Fruit fly (Drosophila melanogaster) whole organism, embryonic: ENCODE results near the gene Gs2.

Experiments
- CG11247 ChIP-seq: fragments of 200-800 bp; sonication (Bioruptor generic); IDR thresholded peaks from 2 replicates; pipeline ENCODE4 v1.3.6; 2022; ENCODE audit warnings: missing biosample characterization, missing genetic modification characterization
- CG11723 ChIP-seq: fragments of 200-800 bp; sonication (Bioruptor generic); optimal IDR thresholded peaks from 2 replicates; lab custom pipeline; 2017; ENCODE audit warnings: missing biosample characterization, mild to moderate bottlenecking, missing genetic modification characterization
- CG12071 ChIP-seq: fragments of 200-800 bp; sonication (Bioruptor generic); optimal IDR thresholded peaks from 3 replicates; lab custom pipeline; 2018; ENCODE audit warnings: missing biosample characterization, mild to moderate bottlenecking, missing genetic modification characterization
- CG12391 ChIP-seq: fragments of 200-800 bp; sonication (Bioruptor generic); optimal IDR thresholded peaks from 3 replicates; lab custom pipeline; 2018; ENCODE audit warnings: missing biosample characterization, mild to moderate bottlenecking, missing genetic modification characterization, moderate library complexity
- CG14860 ChIP-seq: fragments of 200-800 bp; sonication (Bioruptor generic); IDR thresholded peaks from 3 replicates; pipeline ENCODE4 v1.3.6; 2022; ENCODE audit warnings: missing biosample characterization, missing genetic modification characterization; ENCODE audit not compliant: partially characterized antibody
- CG1529 ChIP-seq: fragments of 200-800 bp; sonication (Bioruptor generic); optimal IDR thresholded peaks from 3 replicates; lab custom pipeline; 2018; ENCODE audit warnings: missing biosample characterization, missing genetic modification characterization
- CG15601 ChIP-seq: fragments of 200-800 bp; sonication (Bioruptor generic); optimal IDR thresholded peaks from 3 replicates; lab custom pipeline; 2019; ENCODE audit warnings: missing biosample characterization, mild to moderate bottlenecking, missing genetic modification characterization, moderate library complexity
- CG17612 ChIP-seq: fragments of 200-800 bp; sonication (Bioruptor generic); IDR thresholded peaks from 2 replicates; pipeline ENCODE4 v1.3.6; 2022; ENCODE audit warnings: missing biosample characterization, missing genetic modification characterization
- CG18262 ChIP-seq: fragments of 200-800 bp; optimal IDR thresholded peaks from 3 replicates; lab custom pipeline; 2019; ENCODE audit warnings: missing biosample characterization, mild to moderate bottlenecking, missing genetic modification characterization, moderate library complexity
- CG18599 ChIP-seq: fragments of 200-800 bp; sonication (Bioruptor generic); optimal IDR thresholded peaks from 3 replicates; lab custom pipeline; 2017; ENCODE audit warnings: missing biosample characterization, missing genetic modification characterization, mild to moderate bottlenecking, moderate library complexity, missing genetic modification reagents
- CG2889 ChIP-seq: fragments of 200-800 bp; sonication (Bioruptor generic); IDR thresholded peaks from 3 replicates; pipeline ENCODE4 v1.3.6; 2022; ENCODE audit warnings: missing biosample characterization, missing genetic modification characterization
- CG3281 ChIP-seq: fragments of 200-800 bp; sonication (Bioruptor generic); optimal IDR thresholded peaks from 3 replicates; lab custom pipeline; 2017; ENCODE audit warnings: missing biosample characterization, mild to moderate bottlenecking, missing genetic modification characterization
- CG3407 ChIP-seq: fragments of 200-800 bp; sonication (Bioruptor generic); optimal IDR thresholded peaks from 2 replicates; lab custom pipeline; 2018; ENCODE audit warnings: missing biosample characterization, mild to moderate bottlenecking, missing genetic modification characterization
- CG4360 ChIP-seq: fragments of 200-800 bp; sonication (Bioruptor generic); IDR thresholded peaks from 2 replicates; pipeline ENCODE4 v1.3.6; 2022; ENCODE audit warnings: missing biosample characterization, missing genetic modification characterization
- CG4820 ChIP-seq: fragments of 200-800 bp; sonication (Bioruptor generic); optimal IDR thresholded peaks from 3 replicates; lab custom pipeline; 2016; ENCODE audit warnings: missing biosample characterization, missing genetic modification characterization
- CG5245 ChIP-seq: fragments of 200-800 bp; sonication (Bioruptor generic); optimal IDR thresholded peaks from 3 replicates; lab custom pipeline; 2016; ENCODE audit warnings: missing biosample characterization, missing genetic modification characterization
- CG7928 ChIP-seq: fragments of 200-800 bp; sonication (Bioruptor generic); optimal IDR thresholded peaks from 2 replicates; lab custom pipeline; 2017; ENCODE audit warnings: missing biosample characterization, mild to moderate bottlenecking, missing genetic modification characterization
- CG7987 ChIP-seq: fragments of 200-800 bp; sonication (Bioruptor generic); optimal IDR thresholded peaks from 2 replicates; lab custom pipeline; 2018; ENCODE audit warnings: missing biosample characterization, mild to moderate bottlenecking, missing genetic modification characterization, moderate library complexity
- CG8359 ChIP-seq: fragments of 200-800 bp; sonication (Bioruptor generic); optimal IDR thresholded peaks from 2 replicates; lab custom pipeline; 2017; ENCODE audit warnings: missing biosample characterization, mild to moderate bottlenecking, missing genetic modification characterization, borderline replicate concordance
- CG9215 ChIP-seq: fragments of 200-800 bp; sonication (Bioruptor generic); IDR thresholded peaks from 2 replicates; pipeline ENCODE4 v1.3.6; 2022; ENCODE audit warnings: missing biosample characterization, missing genetic modification characterization
- CG9727 ChIP-seq: fragments of 200-800 bp; sonication (Bioruptor generic); optimal IDR thresholded peaks from 3 replicates; lab custom pipeline; 2017; ENCODE audit warnings: missing biosample characterization, mild to moderate bottlenecking, missing genetic modification characterization
- CHES-1-like ChIP-seq: fragments of 200-800 bp; sonication (Bioruptor generic); optimal IDR thresholded peaks from 2 replicates; lab custom pipeline; 2016; ENCODE audit warnings: missing biosample characterization, missing genetic modification characterization
- CTCF ChIP-seq: fragments of 200-800 bp; sonication (Bioruptor generic); optimal IDR thresholded peaks from 2 replicates; lab custom pipeline; 2017; ENCODE audit warnings: missing biosample characterization, mild to moderate bottlenecking, missing genetic modification characterization, moderate library complexity
- Doc2 ChIP-seq: fragments of 200-800 bp; sonication (Bioruptor generic); IDR thresholded peaks from 2 replicates; pipeline ENCODE4 v1.3.6; 2022; ENCODE audit warnings: missing biosample characterization, missing genetic modification characterization
- E2f2 ChIP-seq: fragments of 200-800 bp; sonication (Bioruptor generic); IDR thresholded peaks from 2 replicates; pipeline ENCODE4 v1.3.6; 2022; ENCODE audit warnings: missing biosample characterization, missing genetic modification characterization
- Fer3 ChIP-seq: fragments of 200-800 bp; sonication (Bioruptor generic); optimal IDR thresholded peaks from 2 replicates; lab custom pipeline; 2018; ENCODE audit warnings: missing biosample characterization, mild to moderate bottlenecking, missing genetic modification characterization, moderate library complexity
- HLHmδ ChIP-seq: fragments of 200-800 bp; sonication (Bioruptor generic); optimal IDR thresholded peaks from 2 replicates; lab custom pipeline; 2018; ENCODE audit warnings: missing biosample characterization, mild to moderate bottlenecking, missing genetic modification characterization, moderate library complexity
- Hand ChIP-seq: fragments of 200-800 bp; sonication (Bioruptor generic); optimal IDR thresholded peaks from 2 replicates; lab custom pipeline; 2017; ENCODE audit warnings: mild to moderate bottlenecking, missing biosample characterization, missing genetic modification reagents, missing genetic modification characterization
- Hmr ChIP-seq: fragments of 200-800 bp; sonication (Bioruptor generic); optimal IDR thresholded peaks from 3 replicates; lab custom pipeline; 2017; ENCODE audit warnings: mild to moderate bottlenecking, missing biosample characterization, missing genetic modification reagents, missing genetic modification characterization
- Hr78 ChIP-seq, 2 experiments: fragments of 200-800 bp in 1 of 2; fragments of >200 bp in 1 of 2; sonication (Bioruptor generic) in 1 of 2; optimal IDR thresholded peaks; 2 replicates each; lab custom pipeline; 2017 to 2019; ENCODE audit warnings: missing biosample characterization in 2 of 2, missing genetic modification characterization in 2 of 2, mild to moderate bottlenecking in 1 of 2, moderate library complexity in 1 of 2
- Kr ChIP-seq: fragments of 200-800 bp; sonication (Bioruptor generic); optimal IDR thresholded peaks from 2 replicates; lab custom pipeline; 2017; ENCODE audit warnings: missing biosample characterization, mild to moderate bottlenecking, missing genetic modification characterization
- MTF-1 ChIP-seq: fragments of 200-800 bp; sonication (Bioruptor generic); optimal IDR thresholded peaks from 2 replicates; lab custom pipeline; 2018; ENCODE audit warnings: missing biosample characterization, mild to moderate bottlenecking, missing genetic modification characterization, borderline replicate concordance
- NC2α ChIP-seq: fragments of 200-800 bp; sonication (Bioruptor generic); optimal IDR thresholded peaks from 2 replicates; lab custom pipeline; 2016; ENCODE audit warnings: missing biosample characterization, missing genetic modification characterization
- NfI ChIP-seq: fragments of 200-800 bp; sonication (Bioruptor generic); optimal IDR thresholded peaks from 3 replicates; lab custom pipeline; 2018; ENCODE audit warnings: missing biosample characterization, mild to moderate bottlenecking, missing genetic modification characterization, moderate library complexity
- Tbp ChIP-seq: fragments of >200 bp; optimal IDR thresholded peaks from 2 replicates; lab custom pipeline; 2018; ENCODE audit warnings: missing biosample characterization, missing genetic modification characterization
- ash1 ChIP-seq: fragments of 200-800 bp; sonication (Bioruptor generic); optimal IDR thresholded peaks from 2 replicates; lab custom pipeline; 2018; ENCODE audit warnings: missing biosample characterization, mild to moderate bottlenecking, missing genetic modification characterization
- ci ChIP-seq: fragments of 200-800 bp; sonication (Bioruptor generic); IDR thresholded peaks from 3 replicates; pipeline ENCODE4 v1.3.6; 2022; ENCODE audit warnings: missing biosample characterization, missing genetic modification characterization
- dimm ChIP-seq: fragments of 200-800 bp; sonication (Bioruptor generic); IDR thresholded peaks from 2 replicates; pipeline ENCODE4 v1.3.6; 2022; ENCODE audit warnings: missing biosample characterization, missing genetic modification characterization
- ewg ChIP-seq: fragments of 200-800 bp; sonication (Bioruptor generic); optimal IDR thresholded peaks from 3 replicates; lab custom pipeline; 2017; ENCODE audit warnings: mild to moderate bottlenecking, missing biosample characterization, missing genetic modification reagents, missing genetic modification characterization
- gce ChIP-seq: fragments of 200-800 bp; sonication (Bioruptor generic); IDR thresholded peaks from 3 replicates; pipeline ENCODE4 v1.3.6; 2022; ENCODE audit warnings: missing biosample characterization, missing genetic modification characterization
- gcm2 ChIP-seq: fragments of 200-800 bp; sonication (Bioruptor generic); optimal IDR thresholded peaks from 2 replicates; lab custom pipeline; 2016; ENCODE audit warnings: missing biosample characterization, missing genetic modification characterization
- grau ChIP-seq: fragments of 200-800 bp; optimal IDR thresholded peaks from 3 replicates; lab custom pipeline; 2019; ENCODE audit warnings: missing biosample characterization, mild to moderate bottlenecking, missing genetic modification characterization, moderate library complexity
- hkb ChIP-seq, 2 experiments: fragments of 200-800 bp in 1 of 2; fragments of >200 bp in 1 of 2; sonication (Bioruptor generic) in 1 of 2; IDR thresholded peaks in 1 of 2; optimal IDR thresholded peaks in 1 of 2; 2 replicates each; pipeline versions ENCODE4 v1.3.6 to Lab custom; 2017 to 2022; ENCODE audit warnings: missing biosample characterization in 1 of 2, missing genetic modification characterization in 1 of 2
- pb ChIP-seq: fragments of 200-800 bp; sonication (Bioruptor generic); optimal IDR thresholded peaks from 3 replicates; lab custom pipeline; 2016; ENCODE audit warnings: missing biosample characterization, missing genetic modification characterization
- pros ChIP-seq: fragments of 200-800 bp; sonication (Bioruptor generic); optimal IDR thresholded peaks from 3 replicates; lab custom pipeline; 2019; ENCODE audit warnings: missing biosample characterization, mild to moderate bottlenecking, missing genetic modification characterization, moderate library complexity
- slbo ChIP-seq: fragments of 200-800 bp; sonication (Bioruptor generic); IDR thresholded peaks from 2 replicates; pipeline ENCODE4 v1.3.6; 2022; ENCODE audit warnings: missing biosample characterization, missing genetic modification characterization
- sug ChIP-seq: fragments of 200-800 bp; optimal IDR thresholded peaks from 2 replicates; lab custom pipeline; 2019; ENCODE audit warnings: missing biosample characterization, mild to moderate bottlenecking, missing genetic modification characterization, moderate library complexity
- wek ChIP-seq: fragments of 200-800 bp; sonication (Bioruptor generic); optimal IDR thresholded peaks from 3 replicates; lab custom pipeline; 2018; ENCODE audit warnings: missing biosample characterization, mild to moderate bottlenecking, missing genetic modification characterization, moderate library complexity

Gene Gs2

dm6 chrX:11413090-11413489 lies 9.5 kb upstream of the Gs2 start, which contains the start of gene Gr10b:
Gene Gr10b (minus strand): TSS chrX:11413190.
- no peak for TF ChIP-seq CG2889 (GFP tag; lab: Robert Waterston, UW)
- no peak for TF ChIP-seq NfI
- TF ChIP-seq Hand = no peak

- TF ChIP-seq sug (no peak), Hr78 (GFP tag; optimal IDR thresholded peaks at IDR 0.05; lab: Kevin White, UChicago) (no peak), wek (GFP tag; lab: Kevin White, UChicago) (no peak), CG12071 (no peak)
- TF ChIP-seq, all 482 proteins: peak for 0
Observed at dm6 chrX:11417322-11417721, 5.3 kb upstream of the Gs2 start, which contains the start of the genes Gr10a and Or10a. Gene Gr10a (minus strand): TSS chrX:11417422. Gene Or10a (minus strand): TSS chrX:11417422.

dm6 chrX:11419212-11419611 lies 3.4 kb upstream of the Gs2 start:
- TF ChIP-seq CG17612 (GFP tag; lab: Robert Waterston, UW) (no peak), Kr (GFP tag; lab: Kevin White, UChicago) (no peak), Doc2 (no peak), CG8359 (GFP tag; lab: Kevin White, UChicago) (no peak), NC2α (GFP tag; lab: Kevin White, UChicago) (no peak), CG4820 (GFP tag; lab: Kevin White, UChicago) (no peak), gcm2 (no peak), dimm (GFP tag; lab: Robert Waterston, UW) (no peak), ewg (GFP tag; lab: Kevin White, UChicago) (no peak), CG9727 (GFP tag; lab: Kevin White, UChicago) (no peak), grau (tag; lab: Kevin White, UChicago) (peak; percentile 69), pb (no peak), ash1 (GFP tag; lab: Kevin White, UChicago) (no peak), Tbp (GFP tag; lab: Kevin White, UChicago) (no peak), CG11723 (GFP tag; lab: Kevin White, UChicago) (no peak), gce (no peak), CG15601 (tag; lab: Kevin White, UChicago) (no peak), CG18262 (no peak), CG1529 (GFP tag; lab: Kevin White, UChicago) (no peak), CG5245 (no peak), CG7928 (no peak), CHES-1-like (GFP tag; lab: Kevin White, UChicago) (no peak), CG3407 (GFP tag; lab: Kevin White, UChicago) (no peak), CG11247 (GFP tag; lab: Robert Waterston, UW) (no peak), CG18599 (GFP tag; lab: Kevin White, UChicago) (peak; percentile 42), CG4360 (GFP tag; lab: Robert Waterston, UW) (no peak), hkb (optimal IDR thresholded peaks at IDR 0.05; lab: Kevin White, UChicago) (no peak), hkb (GFP tag; IDR thresholded peaks at IDR 0.05; lab: Robert Waterston, UW) (peak; percentile 33; the same call in 1 of the 2 replicates), pros (GFP tag; lab: Kevin White, UChicago) (no peak), ci (no peak), CG3281 (GFP tag; lab: Kevin White, UChicago) (peak; percentile 11), slbo (GFP tag; lab: Robert Waterston, UW) (peak; percentile 43; the same call in 1 of the 2 replicates), CG9215 (GFP tag; lab: Robert Waterston, UW) (no peak), Hmr (GFP tag; lab: Kevin White, UChicago) (no peak), CG14860 (no peak), CG12391 (tag; lab: Kevin White, UChicago) (peak; percentile 1), CG7987 (GFP tag; lab: Kevin White, UChicago) (no peak), Fer3 (peak; percentile 31), MTF-1 (GFP tag; lab: Kevin White, UChicago) (no peak), E2f2 (GFP tag; lab: Robert Waterston, UW) (0 out of 2 replicates have a peak, but pooled peaks have one; percentile 13), CTCF (no peak), HLHmδ (no peak)
